Worm (Caenorhabditis elegans): ENCODE measurements around the gene Y73F8A.32.

Y73F8A.32 gene

ce11 chrIV:15526477-15526876 is 5.2 kb upstream of the Y73F8A.32 start (continued):
- TF ChIP-seq hlh-11 (tag; optimal IDR thresholded peaks at IDR 0.05) (peak; percentile 26), ceh-20 (GFP tag; IDR thresholded peaks at IDR 0.05) (peak; percentile 59; the same call in 1 of the 2 replicates), gei-8 (GFP tag; optimal IDR thresholded peaks at IDR 0.05) (peak; percentile 5), ZK337.2 (GFP tag; IDR thresholded peaks at IDR 0.05) (peak; percentile 95), php-3 (GFP tag; IDR thresholded peaks at IDR 0.05) (no peak), hmg-1.1 (GFP tag; IDR thresholded peaks at IDR 0.05) (0 out of 2 replicates have a peak, but pooled peaks have one; percentile 39), lin-38 (GFP tag; IDR thresholded peaks at IDR 0.05) (peak; percentile 83), rbr-2 (tag; optimal IDR thresholded peaks at IDR 0.05) (peak; percentile 33), F37D6.2 (tag; optimal IDR thresholded peaks at IDR 0.05) (peak; percentile 40), dmd-6 (GFP tag; IDR thresholded peaks at IDR 0.05) (peak; percentile 74), lin-13 (GFP tag; optimal IDR thresholded peaks at IDR 0.05) (peak; percentile 37), nhr-102 (tag; optimal IDR thresholded peaks at IDR 0.05) (peak; percentile 64), F49E8.2 (tag; optimal IDR thresholded peaks at IDR 0.05; ENCODE audit: borderline replicate concordance) (peak; percentile 95), hif-1 (tag; optimal IDR thresholded peaks at IDR 0.05) (peak in 1 of 2 experiments; percentile 78), aha-1 (tag) (peak; percentile 23), pha-4 (GFP tag; IDR thresholded peaks at IDR 0.05) (peak; percentile 41; the same call in 1 of the 2 replicates), pha-4 (tag; optimal IDR thresholded peaks at IDR 0.05) (no peak), ama-1 (optimal IDR thresholded peaks at IDR 0.05) (no peak), attf-4 (tag; optimal IDR thresholded peaks at IDR 0.05) (no peak), nhr-42 (GFP tag; IDR thresholded peaks at IDR 0.05) (no peak)

DNA sequence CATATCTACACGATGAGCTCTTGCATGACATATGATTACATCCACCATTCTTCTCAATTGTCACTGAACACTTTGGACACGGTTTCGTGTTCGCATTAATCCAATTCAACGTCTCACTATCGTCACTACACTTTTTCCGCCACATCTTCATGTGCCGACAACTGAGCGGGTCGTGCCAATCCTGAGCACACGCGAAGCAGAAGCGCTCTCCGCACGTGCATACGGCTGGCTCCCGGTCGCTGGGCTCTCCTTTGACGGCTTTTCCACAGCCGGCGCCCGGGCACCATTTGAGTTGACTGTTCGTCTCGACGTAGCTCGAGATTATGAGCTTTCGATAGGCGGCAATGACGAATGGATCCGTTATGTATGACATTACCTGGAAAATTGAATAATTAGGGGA is 4.5 kb upstream of the Y73F8A.32 start:
- TF ChIP-seq F37D6.2 (tag; optimal IDR thresholded peaks at IDR 0.05): no peak
- TF ChIP-seq dpl-1 (GFP tag; optimal IDR thresholded peaks at IDR 0.05): no peak
- TF ChIP-seq ceh-62 (tag; optimal IDR thresholded peaks at IDR 0.05): no peak
- peak; percentile 30; the same call in 1 of the 2 replicates for TF ChIP-seq Y48G9A.11 (GFP tag; IDR thresholded peaks at IDR 0.05)
- no peak for TF ChIP-seq rbr-2 (tag; optimal IDR thresholded peaks at IDR 0.05)
- no peak for TF ChIP-seq dmd-9 (GFP tag; IDR thresholded peaks at IDR 0.05)
- no peak for TF ChIP-seq Y75B8A.6 (GFP tag; IDR thresholded peaks at IDR 0.05)
- TF ChIP-seq ama-1 (optimal IDR thresholded peaks at IDR 0.05): no peak
- no peak for TF ChIP-seq ceh-28 (tag; optimal IDR thresholded peaks at IDR 0.05)
- TF ChIP-seq set-16 (GFP tag; IDR thresholded peaks at IDR 0.05): peak; percentile 77
- TF ChIP-seq mdt-29 (GFP tag; IDR thresholded peaks at IDR 0.05): no peak
- no peak for TF ChIP-seq ZK546.5 (tag; optimal IDR thresholded peaks at IDR 0.05)
- TF ChIP-seq F26F4.8 (GFP tag; conservative IDR thresholded peaks at IDR 0.05): 0 out of 2 replicates have a peak, but pooled peaks have one; percentile 26

ce11 chrIV:15524923-15525322 is 3.7 kb upstream of the Y73F8A.32 start:
- TF ChIP-seq snpc-1.2 (GFP tag; IDR thresholded peaks at IDR 0.05) (peak; percentile 82), lin-38 (GFP tag; IDR thresholded peaks at IDR 0.05) (peak; percentile 39), pha-4 (GFP tag; IDR thresholded peaks at IDR 0.05) (0 out of 2 replicates have a peak, but pooled peaks have one; percentile 26), pha-4 (tag; optimal IDR thresholded peaks at IDR 0.05) (no peak), F49E8.2 (tag; optimal IDR thresholded peaks at IDR 0.05; ENCODE audit: borderline replicate concordance) (peak; percentile 29), fos-1 (tag; optimal IDR thresholded peaks at IDR 0.05) (no peak)

ce11 chrIV:15523700-15524099 is 2.5 kb upstream of the Y73F8A.32 start:
- TF ChIP-seq lin-38 (GFP tag; IDR thresholded peaks at IDR 0.05): 0 out of 2 replicates have a peak, but pooled peaks have one; percentile 14
- peak; percentile 5 for TF ChIP-seq F49E8.2 (tag; optimal IDR thresholded peaks at IDR 0.05; ENCODE audit: borderline replicate concordance)
- TF ChIP-seq ceh-62 (tag; optimal IDR thresholded peaks at IDR 0.05): no peak

ce11 chrIV:15497263-15497662 is 24.0 kb downstream of the Y73F8A.32 start, which contains the start of gene acr-24:
acr-24 (plus strand) TSS chrIV:15497563.
- TF ChIP-seq aly-2 (tag; optimal IDR thresholded peaks at IDR 0.05) (no peak), attf-4 (tag; optimal IDR thresholded peaks at IDR 0.05) (no peak), hlh-11 (tag; optimal IDR thresholded peaks at IDR 0.05) (no peak), egl-27 (tag; optimal IDR thresholded peaks at IDR 0.05) (no peak), madf-9 (GFP tag; conservative IDR thresholded peaks at IDR 0.05) (no peak), unc-39 (tag; optimal IDR thresholded peaks at IDR 0.05) (no peak), set-16 (GFP tag; IDR thresholded peaks at IDR 0.05) (no peak)
